Worm (Caenorhabditis elegans) whole organism, L1 larva: ENCODE data around the gene mks-3.

Experiments
- ces-1 ChIP-seq: fragments of 150-350 bp; optimal IDR thresholded peaks from 2 replicates; lab custom pipeline; 2014; ENCODE audit warnings: missing biosample characterization, missing genetic modification reagents, missing genetic modification characterization
- fkh-10 ChIP-seq: sonication (generic microtip); optimal IDR thresholded peaks from 2 replicates; lab custom pipeline; 2017; ENCODE audit warnings: missing biosample characterization, missing genetic modification reagents, missing genetic modification characterization
- fos-1 ChIP-seq: fragments of 150-350 bp; optimal IDR thresholded peaks from 2 replicates; lab custom pipeline; 2014; ENCODE audit warnings: missing biosample characterization, missing genetic modification characterization
- isw-1 ChIP-seq: fragments of 200-800 bp; sonication (Bioruptor generic); IDR thresholded peaks from 2 replicates; pipeline ENCODE4 v1.3.6; 2022; ENCODE audit warnings: missing genetic modification characterization, missing compliant biosample characterization
- nhr-12 ChIP-seq: sonication (generic microtip); optimal IDR thresholded peaks from 2 replicates; lab custom pipeline; 2017; ENCODE audit warnings: missing biosample characterization, missing genetic modification characterization
- nhr-237 ChIP-seq: fragments of 150-350 bp; optimal IDR thresholded peaks from 2 replicates; lab custom pipeline; 2014; ENCODE audit warnings: missing biosample characterization, missing genetic modification characterization
- rnt-1 ChIP-seq: sonication (generic microtip); optimal IDR thresholded peaks from 2 replicates; lab custom pipeline; 2016; ENCODE audit warnings: mild to moderate bottlenecking, missing genetic modification characterization, moderate library complexity, missing compliant biosample characterization
- sup-37 ChIP-seq: fragments of 200-800 bp; sonication (Bioruptor generic); optimal IDR thresholded peaks from 2 replicates; lab custom pipeline; 2018; ENCODE audit warnings: mild to moderate bottlenecking, missing genetic modification characterization, missing compliant biosample characterization
- zag-1 ChIP-seq: fragments of 150-350 bp; optimal IDR thresholded peaks from 2 replicates; lab custom pipeline; 2014; ENCODE audit warnings: missing biosample characterization, missing genetic modification characterization
- ztf-11 ChIP-seq, 2 experiments: sonication (generic microtip); optimal IDR thresholded peaks; 2 replicates each; lab custom pipeline; 2016 to 2017; ENCODE audit warnings: missing genetic modification characterization in 2 of 2, missing biosample characterization in 1 of 2, missing compliant biosample characterization in 1 of 2

DNA sequence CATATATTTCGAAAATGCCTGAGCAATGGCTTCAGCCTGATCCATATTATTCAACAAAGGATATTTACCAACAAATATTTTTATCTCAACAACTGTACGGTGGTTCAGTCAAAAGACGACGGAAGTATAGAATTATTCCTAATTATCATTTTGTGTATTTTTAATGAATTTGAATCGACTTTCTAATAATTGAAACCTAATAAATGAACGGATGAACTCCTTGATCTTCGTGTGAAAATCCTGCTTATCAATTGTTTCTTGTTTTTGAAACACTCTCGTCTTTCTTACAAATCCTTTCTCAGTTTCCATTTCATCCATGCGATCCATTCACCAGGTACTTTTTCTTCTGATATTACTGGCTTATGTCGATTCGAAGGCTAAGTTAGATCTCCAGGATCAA lies 7.8 kb downstream of the mks-3 start, which contains the start of gene F35D2.1:
- no peak for TF ChIP-seq nhr-12 (tag; lab: Kevin White, UChicago)
- no peak for TF ChIP-seq fos-1 (tag; lab: Kevin White, UChicago)
- TF ChIP-seq sup-37 (GFP tag; lab: Kevin White, UChicago): no peak
- TF ChIP-seq isw-1 (GFP tag; lab: Robert Waterston, UW): no peak
- TF ChIP-seq zag-1 (tag; lab: Kevin White, UChicago): no peak
- TF ChIP-seq ces-1 (GFP tag; lab: Kevin White, UChicago): no peak
- TF ChIP-seq fkh-10: no peak
- no peak for TF ChIP-seq rnt-1 (tag; lab: Kevin White, UChicago)
- no peak for TF ChIP-seq ztf-11 (tag; optimal IDR thresholded peaks at IDR 0.05; lab: Kevin White, UChicago)
- no peak for TF ChIP-seq nhr-237
